Fruit fly (Drosophila melanogaster): ENCODE results near the gene CG1764.

- TF ChIP-seq Hr38 (GFP tag; optimal IDR thresholded peaks at IDR 0.05) (no peak), Blimp-1 (GFP tag; optimal IDR thresholded peaks at IDR 0.05) (no peak), CG31627 (GFP tag; optimal IDR thresholded peaks at IDR 0.05) (no peak)
Observed at dm6 chrX:13280235-13280634, 22.0 kb downstream of the CG1764 start.
